Worm (Caenorhabditis elegans): ENCODE measurements around the gene fbxa-160.
"Not testable (repeated sequence)": the region's sequence is repeated elsewhere in the genome, so short reads cannot be mapped to it uniquely, and the experiment has no call there.

fbxa-160 gene

ce11 chrII:1624572-1624971 lies at the start of gene fbxa-160:
TSS of gene fbxa-160 (minus strand) at chrII:1624672.
- TF ChIP-seq flt-1 (GFP tag; IDR thresholded peaks at IDR 0.05) (no peak), T22C8.4 (GFP tag; IDR thresholded peaks at IDR 0.05) (no peak), cog-1 (tag; optimal IDR thresholded peaks at IDR 0.05) (no peak), ztf-29 (GFP tag; IDR thresholded peaks at IDR 0.05) (no peak), klf-2 (GFP tag; conservative IDR thresholded peaks at IDR 0.05) (no peak), med-1 (GFP tag; optimal IDR thresholded peaks at IDR 0.05; ENCODE audit: insufficient read depth) (no peak), tab-1 (GFP tag; IDR thresholded peaks at IDR 0.05) (no peak), ztf-23 (GFP tag; IDR thresholded peaks at IDR 0.05) (no peak), ref-1 (GFP tag; conservative IDR thresholded peaks at IDR 0.05) (no peak)

ce11 chrII:1672673-1673072 lies 48.2 kb upstream of the fbxa-160 start:
- TF ChIP-seq flt-1 (GFP tag; IDR thresholded peaks at IDR 0.05) (no peak), cog-1 (tag; optimal IDR thresholded peaks at IDR 0.05) (no peak), T22C8.4 (GFP tag; IDR thresholded peaks at IDR 0.05) (no peak), klf-2 (GFP tag; conservative IDR thresholded peaks at IDR 0.05) (no peak), tab-1 (GFP tag; IDR thresholded peaks at IDR 0.05) (no peak), ref-1 (GFP tag; conservative IDR thresholded peaks at IDR 0.05) (no peak), ztf-29 (GFP tag; IDR thresholded peaks at IDR 0.05) (no peak), ztf-23 (GFP tag; IDR thresholded peaks at IDR 0.05) (no peak), med-1 (GFP tag; optimal IDR thresholded peaks at IDR 0.05; ENCODE audit: insufficient read depth) (no peak)

ce11 chrII:1670985-1671384 lies 46.5 kb upstream of the fbxa-160 start:
- TF ChIP-seq flt-1 (GFP tag; IDR thresholded peaks at IDR 0.05) (no peak), tab-1 (GFP tag; IDR thresholded peaks at IDR 0.05) (no peak), ztf-29 (GFP tag; IDR thresholded peaks at IDR 0.05) (no peak), ztf-23 (GFP tag; IDR thresholded peaks at IDR 0.05) (no peak), T22C8.4 (GFP tag; IDR thresholded peaks at IDR 0.05) (no peak), ref-1 (GFP tag; conservative IDR thresholded peaks at IDR 0.05) (no peak), cog-1 (tag; optimal IDR thresholded peaks at IDR 0.05) (no peak)

- no peak for TF ChIP-seq T22C8.4 (GFP tag; IDR thresholded peaks at IDR 0.05)
- TF ChIP-seq tab-1 (GFP tag; IDR thresholded peaks at IDR 0.05): no peak
- no peak for TF ChIP-seq ref-1 (GFP tag; conservative IDR thresholded peaks at IDR 0.05)
- TF ChIP-seq ztf-23 (GFP tag; IDR thresholded peaks at IDR 0.05): no peak
- TF ChIP-seq ztf-29 (GFP tag; IDR thresholded peaks at IDR 0.05): no peak
- TF ChIP-seq klf-2 (GFP tag; conservative IDR thresholded peaks at IDR 0.05): no peak
- no peak for TF ChIP-seq cog-1 (tag; optimal IDR thresholded peaks at IDR 0.05)
- TF ChIP-seq med-1 (GFP tag; optimal IDR thresholded peaks at IDR 0.05; ENCODE audit: insufficient read depth): no peak
- no peak for TF ChIP-seq flt-1 (GFP tag; IDR thresholded peaks at IDR 0.05)
These were observed 45.9 kb upstream of the fbxa-160 start, which contains the start of gene nhx-6 for ce11 chrII:1670260-1670879. TSS of gene nhx-6 (plus strand) at chrII:1670829.

ce11 chrII:1668913-1669312 lies 44.4 kb upstream of the fbxa-160 start, which contains the start of gene srw-97:
TSS of gene srw-97 (minus strand) at chrII:1669013.
- TF ChIP-seq med-1 (GFP tag; optimal IDR thresholded peaks at IDR 0.05; ENCODE audit: insufficient read depth): no peak

- TF ChIP-seq ztf-29 (GFP tag; IDR thresholded peaks at IDR 0.05) (no peak), T22C8.4 (GFP tag; IDR thresholded peaks at IDR 0.05) (no peak), med-1 (GFP tag; optimal IDR thresholded peaks at IDR 0.05; ENCODE audit: insufficient read depth) (no peak), ref-1 (GFP tag; conservative IDR thresholded peaks at IDR 0.05) (no peak), flt-1 (GFP tag; IDR thresholded peaks at IDR 0.05) (no peak), ztf-23 (GFP tag; IDR thresholded peaks at IDR 0.05) (no peak), klf-2 (GFP tag; conservative IDR thresholded peaks at IDR 0.05) (no peak), cog-1 (tag; optimal IDR thresholded peaks at IDR 0.05) (no peak), tab-1 (GFP tag; IDR thresholded peaks at IDR 0.05) (no peak)
These were observed 41.6 kb upstream of the fbxa-160 start, which contains the start of gene srlf-29 for ce11 chrII:1666025-1666424. TSS of gene srlf-29 (plus strand) at chrII:1666325.

ce11 chrII:1663516-1663915 lies 39.0 kb upstream of the fbxa-160 start, which contains the start of gene duxl-1:
TSS of gene duxl-1 (plus strand) at chrII:1663699.
- TF ChIP-seq tab-1 (GFP tag; IDR thresholded peaks at IDR 0.05) (no peak), klf-2 (GFP tag; conservative IDR thresholded peaks at IDR 0.05) (no peak), ref-1 (GFP tag; conservative IDR thresholded peaks at IDR 0.05) (0 out of 2 replicates have a peak, but pooled peaks have one; percentile 17)

- no peak for TF ChIP-seq klf-2 (GFP tag; conservative IDR thresholded peaks at IDR 0.05)
- no peak for TF ChIP-seq med-1 (GFP tag; optimal IDR thresholded peaks at IDR 0.05; ENCODE audit: insufficient read depth)
- TF ChIP-seq cog-1 (tag; optimal IDR thresholded peaks at IDR 0.05): no peak
- no peak for TF ChIP-seq ztf-23 (GFP tag; IDR thresholded peaks at IDR 0.05)
- no peak for TF ChIP-seq flt-1 (GFP tag; IDR thresholded peaks at IDR 0.05)
- no peak for TF ChIP-seq ref-1 (GFP tag; conservative IDR thresholded peaks at IDR 0.05)
- no peak for TF ChIP-seq tab-1 (GFP tag; IDR thresholded peaks at IDR 0.05)
- no peak for TF ChIP-seq ztf-29 (GFP tag; IDR thresholded peaks at IDR 0.05)
- TF ChIP-seq T22C8.4 (GFP tag; IDR thresholded peaks at IDR 0.05): no peak
These were observed 38.4 kb upstream of the fbxa-160 start, which contains the start of gene ZC204.14 for ce11 chrII:1662881-1663280. TSS of gene ZC204.14 (minus strand) at chrII:1662949.

- TF ChIP-seq flt-1 (GFP tag; IDR thresholded peaks at IDR 0.05); T22C8.4 (GFP tag; IDR thresholded peaks at IDR 0.05); ref-1 (GFP tag; conservative IDR thresholded peaks at IDR 0.05): not testable (repeated sequence)
These were observed 36.4 kb upstream of the fbxa-160 start, which contains the start of gene ZC204.13 for ce11 chrII:1660888-1661287. TSS of gene ZC204.13 (minus strand) at chrII:1660988.

ce11 chrII:1657202-1657601 lies 32.7 kb upstream of the fbxa-160 start, which contains the start of gene ZC204.12:
TSS of gene ZC204.12 (minus strand) at chrII:1657302.
- TF ChIP-seq ztf-23 (GFP tag; IDR thresholded peaks at IDR 0.05): no peak
- TF ChIP-seq tab-1 (GFP tag; IDR thresholded peaks at IDR 0.05): no peak
